Worm (Caenorhabditis elegans): ENCODE data around the gene ZK377.15.

DNA sequence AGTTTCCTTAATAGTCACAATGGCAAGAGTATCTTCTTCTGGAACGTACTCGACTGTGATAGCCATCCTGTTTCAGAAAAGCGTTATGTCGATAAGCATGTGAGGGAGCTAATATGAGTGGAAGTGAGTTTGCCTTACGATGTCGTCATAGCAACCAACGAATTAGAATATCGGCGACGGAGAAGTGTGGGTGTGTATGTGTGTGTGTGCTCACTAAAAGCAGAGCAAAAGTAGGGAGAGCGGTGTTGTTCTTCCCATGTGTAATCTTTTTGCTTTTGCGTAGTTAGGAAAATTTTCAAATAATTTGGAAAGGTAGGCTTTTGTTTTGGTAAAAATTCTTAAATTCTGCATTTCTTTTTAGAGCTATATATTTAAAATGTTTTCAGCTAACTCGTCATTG is 14.6 kb downstream of the ZK377.15 start, which contains the start of gene ZK813.5:
- no peak for TF ChIP-seq ama-1 (optimal IDR thresholded peaks at IDR 0.05)
- no peak for TF ChIP-seq dve-1 (tag; optimal IDR thresholded peaks at IDR 0.05)
- no peak for TF ChIP-seq nhr-11 (tag; optimal IDR thresholded peaks at IDR 0.05)
- TF ChIP-seq pqm-1 (tag; optimal IDR thresholded peaks at IDR 0.05) = no peak
- no peak for TF ChIP-seq pha-4 (tag; optimal IDR thresholded peaks at IDR 0.05)
- no peak for TF ChIP-seq sdc-2 (tag; optimal IDR thresholded peaks at IDR 0.05)
